Worm (Caenorhabditis elegans) whole organism, young adult: Measurements from ENCODE around the gene ZC190.2.

Source experiments
- B0336.3 ChIP-seq: fragments of 200-800 bp; sonication (Bioruptor generic); IDR thresholded peaks from 2 replicates; pipeline ENCODE4 v1.3.6; 2022; ENCODE audit warnings: missing genetic modification characterization, missing compliant biosample characterization
- ama-1 ChIP-seq, 3 experiments: fragments of 150-350 bp in 1 of 3; sonication (generic microtip) in 2 of 3; optimal IDR thresholded peaks; 2 replicates each; lab custom pipeline; 2014 to 2018; ENCODE audit warnings: missing biosample characterization in 2 of 3, missing genetic modification characterization in 2 of 3, missing genetic modification reagents in 2 of 3
- dpff-1 ChIP-seq: sonication (generic microtip); optimal IDR thresholded peaks from 2 replicates; lab custom pipeline; 2017; ENCODE audit warnings: mild to moderate bottlenecking, missing genetic modification characterization, missing compliant biosample characterization
- efl-1 ChIP-seq: fragments of 150-350 bp; optimal IDR thresholded peaks from 2 replicates; lab custom pipeline; 2014; ENCODE audit warnings: missing biosample characterization, missing genetic modification reagents, missing genetic modification characterization
- fkh-3 ChIP-seq: sonication (generic microtip); optimal IDR thresholded peaks from 2 replicates; lab custom pipeline; 2016; ENCODE audit warnings: mild to moderate bottlenecking, missing genetic modification characterization, missing compliant biosample characterization
- lir-1 ChIP-seq: fragments of 200-800 bp; sonication (Bioruptor generic); conservative IDR thresholded peaks from 2 replicates; pipeline ENCODE4 v1.3.6; 2022; ENCODE audit warnings: missing genetic modification reagents, missing genetic modification characterization, missing compliant biosample characterization
- nfya-2 ChIP-seq: fragments of 200-800 bp; sonication (Bioruptor generic); IDR thresholded peaks from 2 replicates; pipeline ENCODE4 v1.3.6; 2022; ENCODE audit warnings: missing genetic modification reagents, missing genetic modification characterization, missing compliant biosample characterization
- nhr-179 ChIP-seq: sonication (generic microtip); optimal IDR thresholded peaks from 2 replicates; lab custom pipeline; 2016; ENCODE audit warnings: mild to moderate bottlenecking, missing genetic modification characterization, missing compliant biosample characterization

- TF ChIP-seq fkh-3 (tag; lab: Kevin White, UChicago) = no peak
- TF ChIP-seq ama-1 (optimal IDR thresholded peaks at IDR 0.05; lab: Kevin White, UChicago) = no peak
- no peak for TF ChIP-seq ama-1 (GFP tag; optimal IDR thresholded peaks at IDR 0.05; lab: Kevin White, UChicago)
- TF ChIP-seq nfya-2 = no peak
- no peak for TF ChIP-seq efl-1 (GFP tag; lab: Kevin White, UChicago)
- TF ChIP-seq nhr-179 (tag; lab: Kevin White, UChicago) = no peak
- TF ChIP-seq dpff-1 (tag; lab: Kevin White, UChicago) = no peak
- TF ChIP-seq lir-1 = no peak
- no peak for TF ChIP-seq B0336.3 (GFP tag; lab: Robert Waterston, UW)
These were observed 48.0 kb downstream of the ZC190.2 start, which contains the start of gene ZC196.5 for ce11 chrV:8729100-8729499.
